Worm (Caenorhabditis elegans) whole organism, early embryonic: ENCODE data around the gene ZK688.1.

ENCODE experiments used
- F13C5.2 ChIP-seq: sonication (generic microtip); optimal IDR thresholded peaks from 2 replicates; lab custom pipeline; 2017; ENCODE audit warnings: mild to moderate bottlenecking, missing genetic modification characterization, inconsistent platforms, missing compliant biosample characterization
- ama-1 ChIP-seq: fragments of 150-350 bp; optimal IDR thresholded peaks from 2 replicates; lab custom pipeline; 2014
- ets-7 ChIP-seq: sonication (generic microtip); optimal IDR thresholded peaks from 2 replicates; lab custom pipeline; 2016; ENCODE audit warnings: missing genotype, missing genetic modification characterization, missing compliant biosample characterization
- flt-1 ChIP-seq: fragments of 200-800 bp; sonication (Bioruptor generic); IDR thresholded peaks from 2 replicates; pipeline ENCODE4 v1.3.6; 2022; ENCODE audit warnings: missing genetic modification characterization, missing compliant biosample characterization
- pes-1 ChIP-seq: fragments of 200-800 bp; sonication (Bioruptor generic); IDR thresholded peaks from 2 replicates; pipeline ENCODE4 v1.3.6; 2022; ENCODE audit warnings: missing genetic modification reagents, missing genetic modification characterization, missing compliant biosample characterization
- tbx-11 ChIP-seq: fragments of 200-800 bp; sonication (Bioruptor generic); IDR thresholded peaks from 2 replicates; pipeline ENCODE4 v1.3.6; 2022; ENCODE audit warnings: missing genetic modification characterization, missing compliant biosample characterization

DNA sequence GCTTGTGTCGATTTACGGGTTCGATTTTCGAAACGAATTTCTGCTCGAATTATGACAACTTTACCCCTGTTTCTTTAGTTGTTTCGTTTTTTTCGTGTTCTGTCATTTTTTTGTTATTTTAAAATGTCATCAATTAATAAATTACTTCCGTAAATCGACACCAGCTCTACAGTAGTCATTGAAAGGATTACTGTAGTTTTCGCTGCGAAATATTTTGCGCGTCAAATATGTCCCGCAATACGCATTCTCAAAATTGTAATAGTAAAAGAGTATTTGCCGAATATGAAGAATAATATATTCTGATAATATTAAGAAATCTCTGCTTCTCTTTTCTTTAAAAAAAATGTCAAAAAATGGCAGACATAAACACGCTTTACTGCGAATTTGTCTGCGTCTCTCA is 16.1 kb upstream of the ZK688.1 start:
- no peak for TF ChIP-seq F13C5.2
- TF ChIP-seq tbx-11 (GFP tag; lab: Robert Waterston, UW), result no peak
- no peak for TF ChIP-seq pes-1 (GFP tag; lab: Robert Waterston, UW)
- TF ChIP-seq ama-1 (lab: Kevin White, UChicago), result no peak
- TF ChIP-seq flt-1 (GFP tag; lab: Robert Waterston, UW), result no peak
- TF ChIP-seq ets-7 (tag; lab: Kevin White, UChicago), result no peak
